Fruit fly (Drosophila melanogaster) whole organism, embryonic: ENCODE data around the gene Kr-h2.

Experiments used
- Awh ChIP-seq: fragments of 200-800 bp; sonication (Bioruptor generic); IDR thresholded peaks from 2 replicates; pipeline ENCODE4, ENCODE4 v1.3.6; 2022; ENCODE audit warnings: missing biosample characterization, missing genetic modification characterization
- B-H2 ChIP-seq: fragments of 200-800 bp; sonication (Bioruptor generic); optimal IDR thresholded peaks from 2 replicates; lab custom pipeline; 2018; ENCODE audit warnings: missing biosample characterization, mild to moderate bottlenecking, missing genetic modification characterization
- CG10654 ChIP-seq: fragments of 200-800 bp; sonication (Bioruptor generic); optimal IDR thresholded peaks from 2 replicates; lab custom pipeline; 2016; ENCODE audit warnings: missing biosample characterization, missing genetic modification characterization
- CG11398 ChIP-seq: fragments of 200-800 bp; sonication (Bioruptor generic); optimal IDR thresholded peaks from 2 replicates; lab custom pipeline; 2016; ENCODE audit warnings: missing biosample characterization, missing genetic modification characterization
- CG11504 ChIP-seq: fragments of 200-800 bp; sonication (Bioruptor generic); optimal IDR thresholded peaks from 3 replicates; lab custom pipeline; 2019; ENCODE audit warnings: missing biosample characterization, mild to moderate bottlenecking, missing genetic modification characterization, moderate library complexity
- CG12744 ChIP-seq: fragments of 200-800 bp; sonication (Bioruptor generic); optimal IDR thresholded peaks from 2 replicates; lab custom pipeline; 2016; ENCODE audit warnings: missing biosample characterization, missing genetic modification characterization
- CG12769 ChIP-seq: fragments of 200-800 bp; sonication (Bioruptor generic); optimal IDR thresholded peaks from 2 replicates; lab custom pipeline; 2019; ENCODE audit warnings: missing biosample characterization, mild to moderate bottlenecking, missing genetic modification characterization, moderate library complexity
- CG14667 ChIP-seq: fragments of 200-800 bp; sonication (Bioruptor generic); IDR thresholded peaks from 2 replicates; pipeline ENCODE4 v1.3.6; 2022; ENCODE audit warnings: missing biosample characterization, missing genetic modification characterization
- CG14710 ChIP-seq: fragments of 200-800 bp; sonication (Bioruptor generic); optimal IDR thresholded peaks from 3 replicates; lab custom pipeline; 2019; ENCODE audit warnings: missing biosample characterization, mild to moderate bottlenecking, missing genetic modification characterization, moderate library complexity
- CG1832 ChIP-seq: fragments of 200-800 bp; sonication (Bioruptor generic); optimal IDR thresholded peaks from 2 replicates; lab custom pipeline; 2017; ENCODE audit warnings: missing biosample characterization, mild to moderate bottlenecking, missing genetic modification characterization, inconsistent platforms
- CG18764 ChIP-seq: fragments of 200-800 bp; sonication (Bioruptor generic); optimal IDR thresholded peaks from 3 replicates; lab custom pipeline; 2016; ENCODE audit warnings: missing biosample characterization, missing genetic modification characterization
- CG2116 ChIP-seq: fragments of 200-800 bp; sonication (Bioruptor generic); optimal IDR thresholded peaks from 3 replicates; lab custom pipeline; 2018; ENCODE audit warnings: missing biosample characterization, mild to moderate bottlenecking, missing genetic modification characterization
- CG2875 ChIP-seq: fragments of 200-800 bp; sonication (Bioruptor generic); optimal IDR thresholded peaks from 2 replicates; lab custom pipeline; 2017; ENCODE audit warnings: missing biosample characterization, mild to moderate bottlenecking, missing genetic modification characterization, missing genetic modification reagents
- CG30431 ChIP-seq: fragments of 200-800 bp; sonication (Bioruptor generic); optimal IDR thresholded peaks from 2 replicates; lab custom pipeline; 2017; ENCODE audit warnings: missing biosample characterization, missing genetic modification characterization
- CG4730 ChIP-seq: fragments of 200-800 bp; sonication (Bioruptor generic); IDR thresholded peaks from 2 replicates; pipeline ENCODE4 v1.3.6; 2022; ENCODE audit warnings: missing biosample characterization, missing genetic modification characterization
- CG6813 ChIP-seq: fragments of 200-800 bp; sonication (Bioruptor generic); optimal IDR thresholded peaks from 2 replicates; lab custom pipeline; 2017; ENCODE audit warnings: missing biosample characterization, missing genetic modification characterization, mild to moderate bottlenecking, moderate library complexity, missing genetic modification reagents
- CG6854 ChIP-seq: fragments of 200-800 bp; sonication (Bioruptor generic); optimal IDR thresholded peaks from 3 replicates; lab custom pipeline; 2017; ENCODE audit warnings: missing biosample characterization, mild to moderate bottlenecking, missing genetic modification characterization
- CG7372 ChIP-seq: fragments of 200-800 bp; sonication (Bioruptor generic); IDR thresholded peaks from 2 replicates; pipeline ENCODE4 v1.3.6; 2022; ENCODE audit warnings: missing biosample characterization, missing genetic modification characterization
- CG9876 ChIP-seq: fragments of 200-800 bp; sonication (Bioruptor generic); optimal IDR thresholded peaks from 2 replicates; lab custom pipeline; 2016; ENCODE audit warnings: missing biosample characterization, missing genetic modification characterization
- Eip74EF ChIP-seq, 2 experiments: fragments of 200-800 bp in 1 of 2; fragments of >200 bp in 1 of 2; sonication (Bioruptor generic) in 1 of 2; optimal IDR thresholded peaks; 2 replicates each; lab custom pipeline; 2017 to 2019; ENCODE audit warnings: missing biosample characterization in 2 of 2, missing genetic modification characterization in 2 of 2, mild to moderate bottlenecking in 1 of 2, moderate library complexity in 1 of 2
- Elba2 ChIP-seq: fragments of 200-800 bp; sonication (Bioruptor generic); optimal IDR thresholded peaks from 3 replicates; lab custom pipeline; 2016; ENCODE audit warnings: missing biosample characterization, missing genetic modification characterization
- Ets97D ChIP-seq: fragments of 200-800 bp; sonication (Bioruptor generic); optimal IDR thresholded peaks from 3 replicates; lab custom pipeline; 2016; ENCODE audit warnings: missing biosample characterization, missing genetic modification characterization
- MTF-1 ChIP-seq: fragments of 200-800 bp; sonication (Bioruptor generic); optimal IDR thresholded peaks from 2 replicates; lab custom pipeline; 2018; ENCODE audit warnings: missing biosample characterization, mild to moderate bottlenecking, missing genetic modification characterization, borderline replicate concordance
- NC2β ChIP-seq: fragments of 200-800 bp; sonication (Bioruptor generic); optimal IDR thresholded peaks from 2 replicates; lab custom pipeline; 2016; ENCODE audit warnings: missing biosample characterization, missing genetic modification characterization
- Oaz ChIP-seq: fragments of 200-800 bp; sonication (Bioruptor generic); IDR thresholded peaks from 2 replicates; pipeline ENCODE4 v1.3.6; 2022; ENCODE audit warnings: missing biosample characterization, missing genetic modification characterization
- Ptx1 ChIP-seq: fragments of 200-800 bp; sonication (Bioruptor generic); IDR thresholded peaks from 2 replicates; pipeline ENCODE4 v1.3.6; 2022; ENCODE audit warnings: missing biosample characterization, missing genetic modification characterization
- Vsx1 ChIP-seq: fragments of 200-800 bp; sonication (Bioruptor generic); optimal IDR thresholded peaks from 2 replicates; lab custom pipeline; 2017; ENCODE audit warnings: missing biosample characterization, mild to moderate bottlenecking, missing genetic modification characterization, missing genetic modification reagents
- Xbp1 ChIP-seq: fragments of 200-800 bp; sonication (Bioruptor generic); optimal IDR thresholded peaks from 3 replicates; lab custom pipeline; 2016; ENCODE audit warnings: missing biosample characterization, mild to moderate bottlenecking, missing genetic modification characterization
- bowl ChIP-seq: fragments of 200-800 bp; sonication (Bioruptor generic); IDR thresholded peaks from 2 replicates; pipeline ENCODE4 v1.3.6; 2022; ENCODE audit warnings: missing biosample characterization, missing genetic modification characterization
- chif ChIP-seq, 2 experiments: fragments of 200-800 bp; sonication (Bioruptor generic); optimal IDR thresholded peaks; 3 replicates each; lab custom pipeline; 2016; ENCODE audit warnings: missing biosample characterization in 2 of 2, missing genetic modification characterization in 2 of 2
- chinmo ChIP-seq: fragments of 200-800 bp; sonication (Bioruptor generic); IDR thresholded peaks from 4 replicates; pipeline ENCODE4 v1.3.6; 2022; ENCODE audit warnings: missing biosample characterization, missing genetic modification characterization; ENCODE audit not compliant: partially characterized antibody
- dmrt99B ChIP-seq: fragments of 200-800 bp; sonication (Bioruptor generic); optimal IDR thresholded peaks from 2 replicates; lab custom pipeline; 2018; ENCODE audit warnings: missing biosample characterization, mild to moderate bottlenecking, missing genetic modification characterization, moderate library complexity
- fd3F ChIP-seq: fragments of 200-800 bp; sonication (Bioruptor generic); optimal IDR thresholded peaks from 2 replicates; lab custom pipeline; 2018; ENCODE audit warnings: missing biosample characterization, mild to moderate bottlenecking, missing genetic modification characterization, moderate library complexity
- gro ChIP-seq: fragments of 200-800 bp; sonication (Bioruptor generic); optimal IDR thresholded peaks from 2 replicates; lab custom pipeline; 2016; ENCODE audit warnings: missing biosample characterization, missing genetic modification characterization
- hth ChIP-seq: fragments of >200 bp; optimal IDR thresholded peaks from 2 replicates; lab custom pipeline; 2017; ENCODE audit warnings: inconsistent platforms
- ind ChIP-seq: fragments of 200-800 bp; sonication (Bioruptor generic); optimal IDR thresholded peaks from 3 replicates; lab custom pipeline; 2016; ENCODE audit warnings: missing biosample characterization, missing genetic modification characterization
- jigr1 ChIP-seq: fragments of 200-800 bp; sonication (Bioruptor generic); IDR thresholded peaks from 3 replicates; pipeline ENCODE4 v1.3.6; 2022; ENCODE audit warnings: missing biosample characterization, missing genetic modification characterization
- lbe ChIP-seq: fragments of 200-800 bp; sonication (Bioruptor generic); optimal IDR thresholded peaks from 2 replicates; lab custom pipeline; 2016; ENCODE audit warnings: missing biosample characterization, mild to moderate bottlenecking, missing genetic modification characterization
- nau ChIP-seq: fragments of 200-800 bp; sonication (Bioruptor generic); optimal IDR thresholded peaks from 3 replicates; lab custom pipeline; 2017; ENCODE audit warnings: missing biosample characterization, mild to moderate bottlenecking, missing genetic modification characterization, missing genetic modification reagents
- p53 ChIP-seq: fragments of 200-800 bp; sonication (Bioruptor generic); optimal IDR thresholded peaks from 2 replicates; lab custom pipeline; 2016; ENCODE audit warnings: missing biosample characterization, missing genetic modification characterization
- pnt ChIP-seq: fragments of 200-800 bp; sonication (Bioruptor generic); optimal IDR thresholded peaks from 3 replicates; lab custom pipeline; 2016; ENCODE audit warnings: missing biosample characterization, missing genetic modification characterization
- prd ChIP-seq, 3 experiments: fragments of >200 bp in 2 of 3; fragments of 200-800 bp in 1 of 3; sonication (Bioruptor generic) in 1 of 3; optimal IDR thresholded peaks in 2 of 3; IDR thresholded peaks in 1 of 3; 2 replicates in 2 of 3; 3 replicates in 1 of 3; pipeline versions ENCODE4 v1.3.6 to Lab custom; 2017 to 2022; ENCODE audit warnings: missing biosample characterization in 1 of 3, missing genetic modification characterization in 1 of 3
- pzg ChIP-seq: fragments of 200-800 bp; sonication (Bioruptor generic); optimal IDR thresholded peaks from 3 replicates; lab custom pipeline; 2018; ENCODE audit warnings: missing biosample characterization, mild to moderate bottlenecking, missing genetic modification characterization, moderate library complexity
- sima ChIP-seq: fragments of 200-800 bp; sonication (Bioruptor generic); optimal IDR thresholded peaks from 2 replicates; lab custom pipeline; 2016; ENCODE audit warnings: missing biosample characterization, missing genetic modification characterization
- sug ChIP-seq: fragments of 200-800 bp; optimal IDR thresholded peaks from 2 replicates; lab custom pipeline; 2019; ENCODE audit warnings: missing biosample characterization, mild to moderate bottlenecking, missing genetic modification characterization, moderate library complexity
- tna ChIP-seq: fragments of 200-800 bp; sonication (Bioruptor generic); IDR thresholded peaks from 2 replicates; pipeline ENCODE4 v1.3.6; 2022; ENCODE audit warnings: missing biosample characterization, missing genetic modification characterization; ENCODE audit not compliant: partially characterized antibody
- toy ChIP-seq: fragments of 200-800 bp; sonication (Bioruptor generic); IDR thresholded peaks from 2 replicates; pipeline ENCODE4 v1.3.6; 2022; ENCODE audit warnings: missing biosample characterization, missing genetic modification characterization
- unc-4 ChIP-seq: fragments of 200-800 bp; sonication (Bioruptor generic); IDR thresholded peaks from 2 replicates; pipeline ENCODE4 v1.3.6; 2022; ENCODE audit warnings: missing biosample characterization, missing genetic modification characterization; ENCODE audit not compliant: partially characterized antibody
- usp ChIP-seq: fragments of >200 bp; optimal IDR thresholded peaks from 2 replicates; lab custom pipeline; 2017; ENCODE audit warnings: missing biosample characterization, missing genetic modification characterization

Kr-h2 gene

dm6 chr2L:6045972-6046718 lies 24.6 kb upstream of the Kr-h2 start, which contains the start of gene Pfas (continued):
- TF ChIP-seq CG11398 (GFP tag; lab: Kevin White, UChicago), result no peak
- peak; percentile 3 for TF ChIP-seq sima (GFP tag; lab: Kevin White, UChicago)
- no peak for TF ChIP-seq tna (GFP tag; lab: Robert Waterston, UW)
- TF ChIP-seq Ets97D (GFP tag; lab: Kevin White, UChicago), result peak; percentile 33
- TF ChIP-seq CG18764, result no peak
- TF ChIP-seq Vsx1 (GFP tag; lab: Kevin White, UChicago), result no peak
- peak; percentile 84 for TF ChIP-seq gro (GFP tag; lab: Kevin White, UChicago)
- TF ChIP-seq fd3F (GFP tag; lab: Kevin White, UChicago), result no peak
- no peak for TF ChIP-seq CG11504 (tag; lab: Kevin White, UChicago)
- peak; percentile 35 for TF ChIP-seq lbe
- peak; percentile 3 for TF ChIP-seq pnt (GFP tag; lab: Kevin White, UChicago)
- peak; percentile 26 for TF ChIP-seq MTF-1 (GFP tag; lab: Kevin White, UChicago)
- TF ChIP-seq unc-4, result no peak
- peak; percentile 52 for TF ChIP-seq Xbp1 (GFP tag; lab: Kevin White, UChicago)
- 0 out of 2 replicates have a peak, but pooled peaks have one; percentile 26 for TF ChIP-seq CG7372 (GFP tag; lab: Robert Waterston, UW)
- TF ChIP-seq ind (GFP tag; lab: Kevin White, UChicago), result peak; percentile 55
- TF ChIP-seq CG10654 (GFP tag; lab: Kevin White, UChicago), result peak; percentile 30
- TF ChIP-seq CG4730, result no peak
- no peak for TF ChIP-seq CG9876
- no peak for TF ChIP-seq CG2116 (GFP tag; lab: Kevin White, UChicago)
- TF ChIP-seq Eip74EF (GFP tag; optimal IDR thresholded peaks at IDR 0.05; lab: Kevin White, UChicago), result no peak
- no peak for TF ChIP-seq bowl
- TF ChIP-seq toy (GFP tag; lab: Robert Waterston, UW), result no peak
- no peak for TF ChIP-seq CG14667 (GFP tag; lab: Robert Waterston, UW)
- TF ChIP-seq CG14710 (tag; lab: Kevin White, UChicago), result peak; percentile 16
- no peak for TF ChIP-seq Awh (GFP tag; lab: Robert Waterston, UW)
- TF ChIP-seq dmrt99B (tag; lab: Kevin White, UChicago), result no peak
- TF ChIP-seq prd (optimal IDR thresholded peaks at IDR 0.05; lab: Kevin White, UChicago), result no peak
- TF ChIP-seq prd (GFP tag; IDR thresholded peaks at IDR 0.05; lab: Robert Waterston, UW), result 0 out of 3 replicates have a peak, but pooled peaks have one; percentile 35
- no peak for TF ChIP-seq hth (lab: Kevin White, UChicago)
- TF ChIP-seq NC2β (GFP tag; lab: Kevin White, UChicago), result peak; percentile 12
- TF ChIP-seq CG30431, result no peak
- TF ChIP-seq CG12744 (GFP tag; lab: Kevin White, UChicago), result no peak
- TF ChIP-seq pzg, result peak; percentile 65
- no peak for TF ChIP-seq p53 (GFP tag; lab: Kevin White, UChicago)
- TF ChIP-seq CG2875, result no peak
- TF ChIP-seq nau (GFP tag; lab: Kevin White, UChicago), result no peak
- no peak for TF ChIP-seq CG6854 (GFP tag; lab: Kevin White, UChicago)
- no peak for TF ChIP-seq chinmo (GFP tag; lab: Robert Waterston, UW)
- no peak for TF ChIP-seq CG1832 (GFP tag; lab: Kevin White, UChicago)
- peak in 1 of 2 experiments; percentile 7 for TF ChIP-seq chif (GFP tag; optimal IDR thresholded peaks at IDR 0.05; lab: Kevin White, UChicago)
- peak; percentile 83 for TF ChIP-seq B-H2
- no peak for TF ChIP-seq CG6813
- no peak for TF ChIP-seq Ptx1
- no peak for TF ChIP-seq CG12769
- no peak for TF ChIP-seq Oaz
- no peak for TF ChIP-seq Elba2 (GFP tag; lab: Kevin White, UChicago)
- TF ChIP-seq sug (tag; lab: Kevin White, UChicago), result peak; percentile 68
- no peak for TF ChIP-seq jigr1 (GFP tag; lab: Robert Waterston, UW)
- TF ChIP-seq usp (GFP tag; lab: Kevin White, UChicago), result no peak
